Worm (Caenorhabditis elegans) whole organism, late embryonic: ENCODE measurements around the gene ilcr-2.

ENCODE experiments used
- C38D4.7 ChIP-seq: fragments of 200-800 bp; sonication (Bioruptor generic); optimal IDR thresholded peaks from 2 replicates; lab custom pipeline; 2018; ENCODE audit warnings: mild to moderate bottlenecking, missing genetic modification characterization, moderate library complexity, missing compliant biosample characterization
- K02D7.2 ChIP-seq: sonication (generic microtip); optimal IDR thresholded peaks from 2 replicates; lab custom pipeline; 2017; ENCODE audit warnings: mild to moderate bottlenecking, missing genetic modification characterization, missing compliant biosample characterization
- T23F11.4 ChIP-seq: fragments of 200-800 bp; sonication (Bioruptor generic); optimal IDR thresholded peaks from 2 replicates; lab custom pipeline; 2018; ENCODE audit warnings: mild to moderate bottlenecking, missing genetic modification characterization, missing compliant biosample characterization
- ceh-18 ChIP-seq: sonication (generic microtip); optimal IDR thresholded peaks from 2 replicates; lab custom pipeline; 2016; ENCODE audit warnings: missing genetic modification characterization, missing compliant biosample characterization
- ceh-31 ChIP-seq: sonication (generic microtip); optimal IDR thresholded peaks from 2 replicates; lab custom pipeline; 2016; ENCODE audit warnings: missing genetic modification characterization, missing compliant biosample characterization
- ceh-34 ChIP-seq: sonication (generic microtip); optimal IDR thresholded peaks from 2 replicates; lab custom pipeline; 2016; ENCODE audit warnings: mild to moderate bottlenecking, missing genetic modification characterization, missing compliant biosample characterization
- ceh-6 ChIP-seq: fragments of 200-800 bp; sonication (Bioruptor generic); optimal IDR thresholded peaks from 2 replicates; lab custom pipeline; 2018; ENCODE audit warnings: mild to moderate bottlenecking, missing genetic modification characterization, missing compliant biosample characterization
- ceh-9 ChIP-seq: sonication (generic microtip); optimal IDR thresholded peaks from 2 replicates; lab custom pipeline; 2016; ENCODE audit warnings: mild to moderate bottlenecking, missing genetic modification characterization, inconsistent platforms, missing compliant biosample characterization
- che-1 ChIP-seq: sonication (generic microtip); optimal IDR thresholded peaks from 2 replicates; lab custom pipeline; 2016; ENCODE audit warnings: mild to moderate bottlenecking, missing genetic modification characterization, missing compliant biosample characterization
- elt-2 ChIP-seq: sonication (generic microtip); optimal IDR thresholded peaks from 2 replicates; lab custom pipeline; 2016; ENCODE audit warnings: missing genetic modification reagents, missing genetic modification characterization, missing compliant biosample characterization
- eyg-1 ChIP-seq: sonication (generic microtip); optimal IDR thresholded peaks from 2 replicates; lab custom pipeline; 2016; ENCODE audit warnings: missing genotype, missing genetic modification characterization, missing compliant biosample characterization
- fax-1 ChIP-seq: sonication (generic microtip); optimal IDR thresholded peaks from 2 replicates; lab custom pipeline; 2016; ENCODE audit warnings: missing genotype, missing genetic modification characterization, missing compliant biosample characterization
- fkh-6 ChIP-seq: sonication (generic microtip); optimal IDR thresholded peaks from 2 replicates; lab custom pipeline; 2016; ENCODE audit warnings: missing genetic modification characterization, missing compliant biosample characterization
- hlh-30 ChIP-seq: sonication (generic microtip); optimal IDR thresholded peaks from 2 replicates; lab custom pipeline; 2017; ENCODE audit warnings: antibody characterized with exemption, missing genetic modification characterization, missing compliant biosample characterization; ENCODE audit not compliant: insufficient read depth
- lim-6 ChIP-seq: sonication (generic microtip); optimal IDR thresholded peaks from 2 replicates; lab custom pipeline; 2016; ENCODE audit warnings: missing genetic modification characterization, missing compliant biosample characterization
- nhr-232 ChIP-seq: sonication (generic microtip); optimal IDR thresholded peaks from 2 replicates; lab custom pipeline; 2016; ENCODE audit warnings: missing genetic modification characterization, missing compliant biosample characterization
- odd-2 ChIP-seq: sonication (generic microtip); optimal IDR thresholded peaks from 2 replicates; lab custom pipeline; 2017; ENCODE audit warnings: antibody characterized with exemption, mild to moderate bottlenecking, missing genetic modification characterization, missing compliant biosample characterization
- pax-1 ChIP-seq: fragments of 150-350 bp; optimal IDR thresholded peaks from 2 replicates; lab custom pipeline; 2014; ENCODE audit warnings: missing biosample characterization, missing genetic modification characterization
- pha-2 ChIP-seq: sonication (generic microtip); optimal IDR thresholded peaks from 2 replicates; lab custom pipeline; 2017; ENCODE audit warnings: mild to moderate bottlenecking, missing genetic modification characterization, missing compliant biosample characterization
- pqm-1 ChIP-seq: sonication (generic microtip); optimal IDR thresholded peaks from 2 replicates; lab custom pipeline; 2016; ENCODE audit warnings: missing genetic modification characterization, missing compliant biosample characterization
- ref-2 ChIP-seq: sonication (generic microtip); optimal IDR thresholded peaks from 2 replicates; lab custom pipeline; 2016; ENCODE audit warnings: missing genetic modification characterization, missing compliant biosample characterization
- rnt-1 ChIP-seq: sonication (generic microtip); optimal IDR thresholded peaks from 2 replicates; lab custom pipeline; 2016; ENCODE audit warnings: missing genetic modification characterization, missing compliant biosample characterization
- sdc-2 ChIP-seq: sonication (generic microtip); optimal IDR thresholded peaks from 2 replicates; lab custom pipeline; 2016; ENCODE audit warnings: missing genotype, missing genetic modification characterization, missing compliant biosample characterization
- sox-2 ChIP-seq: fragments of 200-800 bp; sonication (Bioruptor generic); IDR thresholded peaks from 2 replicates; pipeline ENCODE4 v1.3.6; 2022; ENCODE audit warnings: missing genetic modification reagents, missing genetic modification characterization, missing compliant biosample characterization
- sox-4 ChIP-seq: sonication (generic microtip); optimal IDR thresholded peaks from 2 replicates; lab custom pipeline; 2017; ENCODE audit warnings: mild to moderate bottlenecking, missing genetic modification characterization, inconsistent platforms, missing compliant biosample characterization
- tbx-2 ChIP-seq: sonication (generic microtip); optimal IDR thresholded peaks from 2 replicates; lab custom pipeline; 2016; ENCODE audit warnings: missing genetic modification characterization, missing compliant biosample characterization
- unc-42 ChIP-seq: sonication (generic microtip); optimal IDR thresholded peaks from 2 replicates; lab custom pipeline; 2016; ENCODE audit warnings: missing genotype, missing genetic modification characterization, missing compliant biosample characterization
- unc-55 ChIP-seq: sonication (generic microtip); optimal IDR thresholded peaks from 2 replicates; lab custom pipeline; 2017; ENCODE audit warnings: missing biosample characterization, missing genetic modification reagents, missing genetic modification characterization
- unc-86 ChIP-seq: sonication (generic microtip); optimal IDR thresholded peaks from 2 replicates; lab custom pipeline; 2016; ENCODE audit warnings: missing genetic modification characterization, missing compliant biosample characterization
- zip-5 ChIP-seq: sonication (generic microtip); optimal IDR thresholded peaks from 2 replicates; lab custom pipeline; 2016; ENCODE audit warnings: missing genetic modification characterization, missing compliant biosample characterization

ilcr-2 gene

ce11 chrII:5458683-5459410 is 16.2 kb upstream of the ilcr-2 start:
- no peak for TF ChIP-seq sox-4 (tag; lab: Kevin White, UChicago)
- no peak for TF ChIP-seq C38D4.7
- no peak for TF ChIP-seq ref-2 (tag; lab: Kevin White, UChicago)
- TF ChIP-seq pha-2 (tag; lab: Kevin White, UChicago): no peak
- TF ChIP-seq fax-1 (tag; lab: Kevin White, UChicago): no peak
- no peak for TF ChIP-seq ceh-18 (tag; lab: Kevin White, UChicago)
- TF ChIP-seq fkh-6 (tag; lab: Kevin White, UChicago): no peak
- TF ChIP-seq hlh-30: no peak
- TF ChIP-seq lim-6: no peak
- no peak for TF ChIP-seq che-1 (tag; lab: Kevin White, UChicago)
- no peak for TF ChIP-seq sdc-2 (tag; lab: Kevin White, UChicago)

DNA sequence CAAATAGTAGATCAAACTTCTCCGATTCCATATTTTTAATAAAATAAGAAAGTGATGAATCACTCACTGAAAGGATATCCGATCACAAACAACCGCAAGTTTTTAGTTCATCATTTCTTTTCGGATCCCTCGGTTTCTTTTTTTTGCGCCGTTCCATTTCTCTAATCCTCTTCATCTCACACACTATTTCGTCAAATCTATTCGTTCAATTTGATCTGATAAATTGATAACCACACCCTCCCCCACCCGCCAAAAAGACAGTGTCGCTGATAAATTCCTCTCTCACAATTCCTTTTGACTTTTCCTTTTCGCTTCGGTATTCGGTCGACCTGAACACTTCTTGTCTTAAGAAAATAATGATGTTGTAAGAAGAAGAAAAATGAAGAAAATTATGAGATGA is 15.5 kb upstream of the ilcr-2 start:
- no peak for TF ChIP-seq che-1 (tag; lab: Kevin White, UChicago)
- no peak for TF ChIP-seq nhr-232 (tag; lab: Kevin White, UChicago)
- TF ChIP-seq elt-2: peak; percentile 42
- TF ChIP-seq K02D7.2 (tag; lab: Kevin White, UChicago): no peak

DNA sequence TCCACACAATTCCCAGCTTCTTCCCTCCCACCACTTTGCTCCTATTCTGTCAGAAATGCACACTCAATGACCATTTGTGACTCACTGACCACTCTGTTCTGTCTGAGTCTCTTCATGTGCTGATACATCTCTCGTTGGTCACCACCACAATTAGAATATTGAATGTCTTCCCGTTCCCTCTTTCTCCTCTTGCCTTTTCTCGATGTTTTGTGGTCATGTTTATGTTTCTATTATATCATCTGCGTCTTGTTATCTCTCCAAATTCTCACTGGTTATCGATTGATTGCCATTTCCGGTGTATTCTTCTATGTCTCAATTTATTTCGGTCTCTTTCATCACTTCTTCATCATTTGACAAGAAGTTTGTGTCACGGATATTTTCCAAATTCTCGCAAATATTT is 14.1 kb upstream of the ilcr-2 start:
- peak; percentile 37 for TF ChIP-seq unc-55
- TF ChIP-seq elt-2: peak; percentile 34
- peak; percentile 7 for TF ChIP-seq hlh-30
- TF ChIP-seq ceh-31 (tag; lab: Kevin White, UChicago): peak; percentile 2
- TF ChIP-seq tbx-2: peak; percentile 19
- TF ChIP-seq pax-1: no peak
- TF ChIP-seq pqm-1 (tag; lab: Kevin White, UChicago): no peak
- TF ChIP-seq unc-42: no peak
- peak; percentile 9 for TF ChIP-seq rnt-1 (tag; lab: Kevin White, UChicago)
- TF ChIP-seq eyg-1: no peak
- TF ChIP-seq ceh-34: peak; percentile 30

ce11 chrII:5463692-5464300 is 11.2 kb upstream of the ilcr-2 start:
- TF ChIP-seq unc-55 (peak; percentile 34), pha-2 (tag; lab: Kevin White, UChicago) (no peak)
- TF ChIP-seq, all 69 proteins: peak for 1

DNA sequence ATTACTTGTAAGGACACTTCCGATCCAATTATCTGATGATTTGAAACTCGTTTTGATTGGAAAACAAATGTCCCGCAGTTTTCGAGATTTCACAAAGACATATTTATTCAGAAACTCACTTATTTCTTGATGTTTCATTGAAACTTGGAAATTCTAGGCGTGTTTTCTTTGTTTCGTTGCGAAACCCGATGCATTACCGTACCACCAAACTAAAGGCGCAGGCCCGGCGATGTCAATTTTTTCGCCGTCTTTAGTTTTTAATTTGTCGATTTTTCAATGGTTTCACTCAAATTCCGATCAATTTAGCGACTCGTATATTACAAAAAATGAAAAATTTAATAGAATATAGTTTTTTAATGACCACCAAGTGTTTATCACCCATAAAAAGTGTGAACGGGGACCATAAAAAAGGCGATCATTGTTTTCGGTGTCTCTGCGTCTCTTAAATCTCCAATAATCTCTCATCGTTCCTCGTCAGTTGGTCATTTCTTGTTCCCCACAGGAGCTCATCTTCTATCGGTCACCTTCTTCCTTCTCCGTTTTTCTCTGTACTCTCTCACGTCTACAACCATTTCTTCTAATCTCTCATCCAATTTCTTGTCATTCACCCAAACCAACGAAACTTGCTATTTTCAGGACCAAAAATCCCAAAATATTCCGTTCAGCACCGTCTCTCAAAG is 9.2 kb upstream of the ilcr-2 start, which contains the start of gene clr-1:
Gene clr-1 (plus strand): TSS at position 630 of the 680 bp plus-strand sequence.
- TF ChIP-seq unc-55 (peak; percentile 48), fkh-6 (tag; lab: Kevin White, UChicago) (no peak), sox-2 (GFP tag; lab: Robert Waterston, UW) (no peak), ref-2 (tag; lab: Kevin White, UChicago) (no peak), sdc-2 (tag; lab: Kevin White, UChicago) (no peak), T23F11.4 (GFP tag; lab: Kevin White, UChicago) (no peak), elt-2 (no peak)

ce11 chrII:5473946-5474423 is 1.1 kb upstream of the ilcr-2 start, which contains the start of gene mrps-16:
mrps-16 (plus strand) TSS chrII:5474373.
- TF ChIP-seq zip-5 (tag; lab: Kevin White, UChicago) (no peak), ceh-6 (no peak), unc-86 (tag; lab: Kevin White, UChicago) (peak; percentile 1), odd-2 (no peak), unc-42 (peak; percentile 53), ceh-9 (no peak)
